Fruit fly (Drosophila melanogaster) whole organism, embryonic: ENCODE data around the gene CG10445.
A peak's percentile ranks its signal among the peaks of the same experiment; 100 is the strongest.

Source experiments
- Atf3 ChIP-seq: fragments of 200-800 bp; sonication (Bioruptor generic); optimal IDR thresholded peaks from 3 replicates; lab custom pipeline; 2016; ENCODE audit warnings: missing biosample characterization, missing genetic modification characterization
- Bgb ChIP-seq: fragments of 200-800 bp; sonication (Bioruptor generic); IDR thresholded peaks from 2 replicates; pipeline ENCODE4 v1.3.6; 2022; ENCODE audit warnings: missing biosample characterization, missing genetic modification characterization; ENCODE audit not compliant: partially characterized antibody
- Blimp-1 ChIP-seq: fragments of 200-800 bp; sonication (Bioruptor generic); optimal IDR thresholded peaks from 3 replicates; lab custom pipeline; 2018; ENCODE audit warnings: missing biosample characterization, missing genetic modification characterization, mild to moderate bottlenecking, moderate library complexity, missing genetic modification reagents
- CG10431 ChIP-seq: fragments of 200-800 bp; sonication (Bioruptor generic); optimal IDR thresholded peaks from 3 replicates; lab custom pipeline; 2018; ENCODE audit warnings: missing biosample characterization, mild to moderate bottlenecking, missing genetic modification characterization
- CG12391 ChIP-seq: fragments of 200-800 bp; sonication (Bioruptor generic); optimal IDR thresholded peaks from 3 replicates; lab custom pipeline; 2018; ENCODE audit warnings: missing biosample characterization, mild to moderate bottlenecking, missing genetic modification characterization, moderate library complexity
- CG14860 ChIP-seq: fragments of 200-800 bp; sonication (Bioruptor generic); IDR thresholded peaks from 3 replicates; pipeline ENCODE4 v1.3.6; 2022; ENCODE audit warnings: missing biosample characterization, missing genetic modification characterization; ENCODE audit not compliant: partially characterized antibody
- CG15696 ChIP-seq: fragments of 200-800 bp; sonication (Bioruptor generic); optimal IDR thresholded peaks from 2 replicates; lab custom pipeline; 2019; ENCODE audit warnings: missing biosample characterization, mild to moderate bottlenecking, missing genetic modification characterization, moderate library complexity
- CG17359 ChIP-seq: fragments of 200-800 bp; sonication (Bioruptor generic); optimal IDR thresholded peaks from 3 replicates; lab custom pipeline; 2018; ENCODE audit warnings: missing biosample characterization, mild to moderate bottlenecking, missing genetic modification characterization, moderate library complexity
- CG2120 ChIP-seq: fragments of 200-800 bp; sonication (Bioruptor generic); optimal IDR thresholded peaks from 3 replicates; lab custom pipeline; 2016; ENCODE audit warnings: missing biosample characterization, missing genetic modification characterization
- CG2129 ChIP-seq: fragments of 200-800 bp; sonication (Bioruptor generic); IDR thresholded peaks from 2 replicates; pipeline ENCODE4 v1.3.6; 2022; ENCODE audit warnings: missing biosample characterization, missing genetic modification characterization; ENCODE audit not compliant: partially characterized antibody
- CG2199 ChIP-seq: fragments of 200-800 bp; sonication (Bioruptor generic); IDR thresholded peaks from 3 replicates; pipeline ENCODE4 v1.3.6; 2022; ENCODE audit warnings: missing biosample characterization, missing genetic modification characterization
- CG31441 ChIP-seq: fragments of 200-800 bp; sonication (Bioruptor generic); IDR thresholded peaks from 2 replicates; pipeline ENCODE4 v1.3.6; 2022; ENCODE audit warnings: missing biosample characterization, missing genetic modification characterization
- CG34422 ChIP-seq: fragments of 200-800 bp; sonication (Bioruptor generic); IDR thresholded peaks from 3 replicates; pipeline ENCODE4 v1.3.6; 2022; ENCODE audit warnings: missing biosample characterization, missing genetic modification characterization
- CG3847 ChIP-seq: fragments of 200-800 bp; sonication (Bioruptor generic); IDR thresholded peaks from 2 replicates; pipeline ENCODE4 v1.3.6; 2022; ENCODE audit warnings: missing biosample characterization, missing genetic modification characterization
- CG4617 ChIP-seq: fragments of 200-800 bp; sonication (Bioruptor generic); optimal IDR thresholded peaks from 3 replicates; lab custom pipeline; 2016; ENCODE audit warnings: missing biosample characterization, missing genetic modification characterization, borderline replicate concordance
- CG4854 ChIP-seq: fragments of 200-800 bp; sonication (Bioruptor generic); optimal IDR thresholded peaks from 2 replicates; lab custom pipeline; 2016; ENCODE audit warnings: missing biosample characterization, missing genetic modification characterization, inconsistent platforms
- CG6813 ChIP-seq: fragments of 200-800 bp; sonication (Bioruptor generic); optimal IDR thresholded peaks from 2 replicates; lab custom pipeline; 2017; ENCODE audit warnings: missing biosample characterization, missing genetic modification characterization, mild to moderate bottlenecking, moderate library complexity, missing genetic modification reagents
- CG6854 ChIP-seq: fragments of 200-800 bp; sonication (Bioruptor generic); optimal IDR thresholded peaks from 3 replicates; lab custom pipeline; 2017; ENCODE audit warnings: missing biosample characterization, mild to moderate bottlenecking, missing genetic modification characterization
- CG7357 ChIP-seq: fragments of 200-800 bp; sonication (Bioruptor generic); IDR thresholded peaks from 3 replicates; pipeline ENCODE4 v1.3.6; 2022; ENCODE audit warnings: missing biosample characterization, missing genetic modification characterization
- CG7372 ChIP-seq: fragments of 200-800 bp; sonication (Bioruptor generic); IDR thresholded peaks from 2 replicates; pipeline ENCODE4 v1.3.6; 2022; ENCODE audit warnings: missing biosample characterization, missing genetic modification characterization
- CG7786 ChIP-seq: fragments of 200-800 bp; sonication (Bioruptor generic); optimal IDR thresholded peaks from 2 replicates; lab custom pipeline; 2016; ENCODE audit warnings: missing biosample characterization, missing genetic modification characterization
- CG7839 ChIP-seq: fragments of 200-800 bp; sonication (Bioruptor generic); optimal IDR thresholded peaks from 3 replicates; lab custom pipeline; 2018; ENCODE audit warnings: missing biosample characterization, mild to moderate bottlenecking, missing genetic modification characterization, moderate library complexity
- CG7963 ChIP-seq: fragments of 200-800 bp; sonication (Bioruptor generic); IDR thresholded peaks from 3 replicates; pipeline ENCODE4 v1.3.6; 2022; ENCODE audit warnings: missing biosample characterization, missing genetic modification characterization; ENCODE audit not compliant: partially characterized antibody
- CG9215 ChIP-seq: fragments of 200-800 bp; sonication (Bioruptor generic); IDR thresholded peaks from 2 replicates; pipeline ENCODE4 v1.3.6; 2022; ENCODE audit warnings: missing biosample characterization, missing genetic modification characterization
- D19A ChIP-seq: fragments of 200-800 bp; optimal IDR thresholded peaks from 3 replicates; lab custom pipeline; 2019; ENCODE audit warnings: missing biosample characterization, mild to moderate bottlenecking, missing genetic modification characterization, moderate library complexity
- Dip3 ChIP-seq: fragments of 200-800 bp; sonication (Bioruptor generic); optimal IDR thresholded peaks from 3 replicates; lab custom pipeline; 2016; ENCODE audit warnings: missing biosample characterization, missing genetic modification characterization
- Ets65A ChIP-seq: fragments of 200-800 bp; sonication (Bioruptor generic); peaks from one replicate; lab custom pipeline; 2016; ENCODE audit warnings: missing biosample characterization, missing genetic modification characterization
- Lhr ChIP-seq: fragments of 200-800 bp; sonication (Bioruptor generic); optimal IDR thresholded peaks from 3 replicates; lab custom pipeline; 2017; ENCODE audit warnings: mild to moderate bottlenecking, missing biosample characterization, missing genetic modification reagents, missing genetic modification characterization
- Lpt ChIP-seq: fragments of >200 bp; optimal IDR thresholded peaks from 2 replicates; lab custom pipeline; 2018; ENCODE audit warnings: missing biosample characterization, missing genetic modification characterization
- Med ChIP-seq: fragments of 200-800 bp; sonication (Bioruptor generic); peaks from one replicate; lab custom pipeline; 2016; ENCODE audit warnings: missing biosample characterization, missing genetic modification characterization, mild to moderate bottlenecking, inconsistent platforms, moderate library complexity
- NfI ChIP-seq: fragments of 200-800 bp; sonication (Bioruptor generic); optimal IDR thresholded peaks from 3 replicates; lab custom pipeline; 2018; ENCODE audit warnings: missing biosample characterization, mild to moderate bottlenecking, missing genetic modification characterization, moderate library complexity
- Sin3A ChIP-seq: fragments of >200 bp; optimal IDR thresholded peaks from 2 replicates; lab custom pipeline; 2018
- Sox102F ChIP-seq: fragments of 200-800 bp; sonication (Bioruptor generic); optimal IDR thresholded peaks from 2 replicates; lab custom pipeline; 2018; ENCODE audit warnings: missing biosample characterization, mild to moderate bottlenecking, missing genetic modification characterization, moderate library complexity
- Sry-δ ChIP-seq: fragments of 200-800 bp; sonication (Bioruptor generic); optimal IDR thresholded peaks from 2 replicates; lab custom pipeline; 2016; ENCODE audit warnings: missing biosample characterization, missing genetic modification characterization
- crol ChIP-seq: fragments of 200-800 bp; sonication (Bioruptor generic); IDR thresholded peaks from 2 replicates; pipeline ENCODE4 v1.3.6; 2022; ENCODE audit warnings: missing biosample characterization, missing genetic modification characterization
- dysf ChIP-seq: fragments of 200-800 bp; sonication (Bioruptor generic); IDR thresholded peaks from 3 replicates; pipeline ENCODE4 v1.3.6; 2022; ENCODE audit warnings: missing biosample characterization, missing genetic modification characterization
- ewg ChIP-seq: fragments of 200-800 bp; sonication (Bioruptor generic); optimal IDR thresholded peaks from 3 replicates; lab custom pipeline; 2017; ENCODE audit warnings: mild to moderate bottlenecking, missing biosample characterization, missing genetic modification reagents, missing genetic modification characterization
- gce ChIP-seq: fragments of 200-800 bp; sonication (Bioruptor generic); IDR thresholded peaks from 3 replicates; pipeline ENCODE4 v1.3.6; 2022; ENCODE audit warnings: missing biosample characterization, missing genetic modification characterization
- gro ChIP-seq: fragments of 200-800 bp; sonication (Bioruptor generic); optimal IDR thresholded peaks from 2 replicates; lab custom pipeline; 2016; ENCODE audit warnings: missing biosample characterization, missing genetic modification characterization
- hbn ChIP-seq: fragments of 200-800 bp; sonication (Bioruptor generic); IDR thresholded peaks from 2 replicates; pipeline ENCODE4 v1.3.6; 2022; ENCODE audit warnings: missing biosample characterization, missing genetic modification characterization; ENCODE audit not compliant: partially characterized antibody
- jing ChIP-seq: fragments of 200-800 bp; sonication (Bioruptor generic); optimal IDR thresholded peaks from 2 replicates; lab custom pipeline; 2018; ENCODE audit warnings: missing biosample characterization, mild to moderate bottlenecking, missing genetic modification characterization
- mirr ChIP-seq: fragments of 200-800 bp; sonication (Bioruptor generic); optimal IDR thresholded peaks from 3 replicates; lab custom pipeline; 2018; ENCODE audit warnings: missing biosample characterization, mild to moderate bottlenecking, missing genetic modification characterization
- nerfin-2 ChIP-seq: fragments of 200-800 bp; sonication (Bioruptor generic); IDR thresholded peaks from 2 replicates; pipeline ENCODE4 v1.3.6; 2022; ENCODE audit warnings: missing biosample characterization, missing genetic modification characterization; ENCODE audit not compliant: partially characterized antibody
- nom ChIP-seq: fragments of 200-800 bp; sonication (Bioruptor generic); optimal IDR thresholded peaks from 2 replicates; lab custom pipeline; 2017; ENCODE audit warnings: missing biosample characterization, missing genetic modification characterization, mild to moderate bottlenecking, moderate library complexity, missing genetic modification reagents
- oc ChIP-seq: fragments of 200-800 bp; sonication (Bioruptor generic); optimal IDR thresholded peaks from 2 replicates; lab custom pipeline; 2018; ENCODE audit warnings: missing biosample characterization, mild to moderate bottlenecking, missing genetic modification characterization, moderate library complexity
- pzg ChIP-seq: fragments of 200-800 bp; sonication (Bioruptor generic); optimal IDR thresholded peaks from 3 replicates; lab custom pipeline; 2018; ENCODE audit warnings: missing biosample characterization, mild to moderate bottlenecking, missing genetic modification characterization, moderate library complexity
- schlank ChIP-seq: fragments of 200-800 bp; sonication (Bioruptor generic); optimal IDR thresholded peaks from 2 replicates; lab custom pipeline; 2018; ENCODE audit warnings: missing biosample characterization, mild to moderate bottlenecking, missing genetic modification characterization
- scrt ChIP-seq: fragments of 200-800 bp; sonication (Bioruptor generic); optimal IDR thresholded peaks from 2 replicates; lab custom pipeline; 2018; ENCODE audit warnings: missing biosample characterization, mild to moderate bottlenecking, missing genetic modification characterization, moderate library complexity
- sima ChIP-seq: fragments of 200-800 bp; sonication (Bioruptor generic); optimal IDR thresholded peaks from 2 replicates; lab custom pipeline; 2016; ENCODE audit warnings: missing biosample characterization, missing genetic modification characterization
- stwl ChIP-seq: fragments of 200-800 bp; sonication (Bioruptor generic); optimal IDR thresholded peaks from 3 replicates; lab custom pipeline; 2018; ENCODE audit warnings: missing biosample characterization, mild to moderate bottlenecking, missing genetic modification characterization, moderate library complexity
- zen ChIP-seq: fragments of 200-800 bp; sonication (Bioruptor generic); optimal IDR thresholded peaks from 3 replicates; lab custom pipeline; 2018; ENCODE audit warnings: missing biosample characterization, mild to moderate bottlenecking, missing genetic modification characterization, moderate library complexity

CG10445 gene

DNA sequence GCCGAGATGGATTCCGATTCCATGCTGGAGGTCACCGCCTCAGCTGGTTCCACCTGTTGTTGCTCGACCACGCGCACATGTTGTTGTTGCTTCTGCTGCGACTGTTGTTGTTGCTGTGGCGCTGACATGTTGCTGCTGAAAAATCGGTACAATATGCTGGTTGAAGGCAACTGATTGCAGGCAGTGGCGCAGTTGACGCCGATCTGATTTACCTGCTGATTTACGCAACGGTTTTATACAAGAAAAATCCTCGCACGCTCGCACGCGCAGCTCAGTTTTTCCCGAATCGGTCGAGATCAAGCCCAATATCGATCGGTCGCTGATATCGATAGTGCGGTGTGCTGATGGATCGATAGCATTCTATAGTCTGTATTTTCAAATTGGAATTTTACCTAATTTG lies 8.6 kb downstream of the CG10445 start, which contains the start of gene Prat (continued):
- TF ChIP-seq CG7372 (GFP tag; lab: Robert Waterston, UW) (no peak), CG2120 (no peak), CG2199 (no peak), crol (GFP tag; lab: Robert Waterston, UW) (no peak), gce (GFP tag; lab: Robert Waterston, UW) (no peak), D19A (tag; lab: Kevin White, UChicago) (no peak), Sin3A (lab: Kevin White, UChicago) (peak; percentile 45), Med (GFP tag; lab: Kevin White, UChicago) (peak; percentile 66), CG7839 (tag; lab: Kevin White, UChicago) (no peak), CG17359 (no peak), nerfin-2 (GFP tag; lab: Robert Waterston, UW) (peak; percentile 63), Atf3 (GFP tag; lab: Kevin White, UChicago) (no peak), CG7963 (GFP tag; lab: Robert Waterston, UW) (peak; percentile 73), CG14860 (GFP tag; lab: Robert Waterston, UW) (peak; percentile 57; the same call in 2 of the 3 replicates), Sox102F (GFP tag; lab: Kevin White, UChicago) (no peak), CG7357 (GFP tag; lab: Robert Waterston, UW) (no peak), hbn (peak; percentile 65), CG3847 (GFP tag; lab: Robert Waterston, UW) (no peak), Dip3 (GFP tag; lab: Kevin White, UChicago) (no peak), dysf (no peak), CG6854 (GFP tag; lab: Kevin White, UChicago) (no peak), Lhr (GFP tag; lab: Kevin White, UChicago) (no peak), gro (GFP tag; lab: Kevin White, UChicago) (no peak), CG6813 (GFP tag; lab: Kevin White, UChicago) (no peak), schlank (tag; lab: Kevin White, UChicago) (no peak), CG4854 (GFP tag; lab: Kevin White, UChicago) (no peak), CG7786 (GFP tag; lab: Kevin White, UChicago) (no peak), nom (GFP tag; lab: Kevin White, UChicago) (no peak), sima (GFP tag; lab: Kevin White, UChicago) (no peak), NfI (GFP tag; lab: Kevin White, UChicago) (no peak), stwl (peak; percentile 33), Bgb (GFP tag; lab: Robert Waterston, UW) (peak; percentile 77), oc (tag; lab: Kevin White, UChicago) (no peak), CG31441 (GFP tag; lab: Robert Waterston, UW) (no peak), jing (GFP tag; lab: Kevin White, UChicago) (no peak), zen (tag; lab: Kevin White, UChicago) (no peak), CG12391 (tag; lab: Kevin White, UChicago) (no peak), pzg (peak; percentile 49), Blimp-1 (GFP tag; lab: Kevin White, UChicago) (no peak), CG4617 (GFP tag; lab: Kevin White, UChicago) (peak; percentile 63), Lpt (no peak), Sry-δ (peak; percentile 65), CG34422 (GFP tag; lab: Robert Waterston, UW) (peak; percentile 59; the same call in 2 of the 3 replicates), CG15696 (tag; lab: Kevin White, UChicago) (no peak), scrt (GFP tag; lab: Kevin White, UChicago) (no peak), Ets65A (GFP tag; lab: Kevin White, UChicago) (no peak), CG2129 (GFP tag; lab: Robert Waterston, UW) (peak; percentile 53), CG10431 (no peak), CG9215 (GFP tag; lab: Robert Waterston, UW) (no peak), ewg (GFP tag; lab: Kevin White, UChicago) (no peak), mirr (GFP tag; lab: Kevin White, UChicago) (no peak)
